Fruit fly (Drosophila melanogaster) whole organism, embryonic: Measurements from ENCODE around the gene CG2691.

Experiments
- Antp ChIP-seq: fragments of 200-800 bp; sonication (Bioruptor generic); optimal IDR thresholded peaks from 3 replicates; lab custom pipeline; 2016; ENCODE audit warnings: missing biosample characterization, missing genetic modification characterization
- Bgb ChIP-seq: fragments of 200-800 bp; sonication (Bioruptor generic); IDR thresholded peaks from 2 replicates; pipeline ENCODE4 v1.3.6; 2022; ENCODE audit warnings: missing biosample characterization, missing genetic modification characterization; ENCODE audit not compliant: partially characterized antibody
- CG10431 ChIP-seq: fragments of 200-800 bp; sonication (Bioruptor generic); optimal IDR thresholded peaks from 3 replicates; lab custom pipeline; 2018; ENCODE audit warnings: missing biosample characterization, mild to moderate bottlenecking, missing genetic modification characterization
- CG10462 ChIP-seq: fragments of 200-800 bp; sonication (Bioruptor generic); optimal IDR thresholded peaks from 2 replicates; lab custom pipeline; 2016; ENCODE audit warnings: missing biosample characterization, missing genetic modification characterization
- CG11695 ChIP-seq: fragments of 200-800 bp; sonication (Bioruptor generic); IDR thresholded peaks from 3 replicates; pipeline ENCODE4 v1.3.6; 2022; ENCODE audit warnings: missing biosample characterization, missing genetic modification characterization
- CG12744 ChIP-seq: fragments of 200-800 bp; sonication (Bioruptor generic); optimal IDR thresholded peaks from 2 replicates; lab custom pipeline; 2016; ENCODE audit warnings: missing biosample characterization, missing genetic modification characterization
- CG13894 ChIP-seq: fragments of 200-800 bp; sonication (Bioruptor generic); optimal IDR thresholded peaks from 3 replicates; lab custom pipeline; 2018; ENCODE audit warnings: missing biosample characterization, mild to moderate bottlenecking, missing genetic modification characterization, moderate library complexity
- CG14050 ChIP-seq: fragments of 200-800 bp; sonication (Bioruptor generic); IDR thresholded peaks from 3 replicates; pipeline ENCODE4 v1.3.6; 2022; ENCODE audit warnings: missing biosample characterization, missing genetic modification characterization
- CG15514 ChIP-seq: fragments of 200-800 bp; sonication (Bioruptor generic); optimal IDR thresholded peaks from 3 replicates; lab custom pipeline; 2017; ENCODE audit warnings: missing biosample characterization, missing genetic modification characterization, mild to moderate bottlenecking, moderate library complexity, missing genetic modification reagents
- CG1603 ChIP-seq: fragments of 200-800 bp; sonication (Bioruptor generic); optimal IDR thresholded peaks from 2 replicates; lab custom pipeline; 2019; ENCODE audit warnings: missing biosample characterization, mild to moderate bottlenecking, missing genetic modification characterization, moderate library complexity
- CG16863 ChIP-seq: fragments of 200-800 bp; sonication (Bioruptor generic); optimal IDR thresholded peaks from 3 replicates; lab custom pipeline; 2016; ENCODE audit warnings: missing biosample characterization, missing genetic modification characterization
- CG18476 ChIP-seq: fragments of 200-800 bp; sonication (Bioruptor generic); optimal IDR thresholded peaks from 2 replicates; lab custom pipeline; 2016; ENCODE audit warnings: missing biosample characterization, mild to moderate bottlenecking, missing genetic modification characterization
- CG2199 ChIP-seq: fragments of 200-800 bp; sonication (Bioruptor generic); IDR thresholded peaks from 3 replicates; pipeline ENCODE4 v1.3.6; 2022; ENCODE audit warnings: missing biosample characterization, missing genetic modification characterization
- CG2875 ChIP-seq: fragments of 200-800 bp; sonication (Bioruptor generic); optimal IDR thresholded peaks from 2 replicates; lab custom pipeline; 2017; ENCODE audit warnings: missing biosample characterization, mild to moderate bottlenecking, missing genetic modification characterization, missing genetic modification reagents
- CG2889 ChIP-seq: fragments of 200-800 bp; sonication (Bioruptor generic); IDR thresholded peaks from 3 replicates; pipeline ENCODE4 v1.3.6; 2022; ENCODE audit warnings: missing biosample characterization, missing genetic modification characterization
- CG31441 ChIP-seq: fragments of 200-800 bp; sonication (Bioruptor generic); IDR thresholded peaks from 2 replicates; pipeline ENCODE4 v1.3.6; 2022; ENCODE audit warnings: missing biosample characterization, missing genetic modification characterization
- CG33557 ChIP-seq: fragments of 200-800 bp; sonication (Bioruptor generic); optimal IDR thresholded peaks from 2 replicates; lab custom pipeline; 2019; ENCODE audit warnings: missing biosample characterization, mild to moderate bottlenecking, missing genetic modification characterization, moderate library complexity
- CG43689 ChIP-seq: fragments of 200-800 bp; sonication (Bioruptor generic); IDR thresholded peaks from 2 replicates; pipeline ENCODE4 v1.3.6; 2022; ENCODE audit warnings: missing biosample characterization, missing genetic modification characterization
- CG6854 ChIP-seq: fragments of 200-800 bp; sonication (Bioruptor generic); optimal IDR thresholded peaks from 3 replicates; lab custom pipeline; 2017; ENCODE audit warnings: missing biosample characterization, mild to moderate bottlenecking, missing genetic modification characterization
- CG8290 ChIP-seq, 3 experiments: fragments of 200-800 bp; sonication (Bioruptor generic); optimal IDR thresholded peaks; 2 replicates each; lab custom pipeline; 2016 to 2019; ENCODE audit warnings: missing biosample characterization in 3 of 3, missing genetic modification characterization in 3 of 3, mild to moderate bottlenecking in 2 of 3, moderate library complexity in 1 of 3
- CG8765 ChIP-seq: fragments of 200-800 bp; sonication (Bioruptor generic); IDR thresholded peaks from 2 replicates; pipeline ENCODE4 v1.3.6; 2022; ENCODE audit warnings: missing biosample characterization, missing genetic modification characterization
- CG8944 ChIP-seq: fragments of 200-800 bp; sonication (Bioruptor generic); optimal IDR thresholded peaks from 3 replicates; lab custom pipeline; 2016; ENCODE audit warnings: missing biosample characterization, missing genetic modification characterization
- Dbx ChIP-seq: fragments of 200-800 bp; sonication (Bioruptor generic); IDR thresholded peaks from 3 replicates; pipeline ENCODE4 v1.3.6; 2022; ENCODE audit warnings: missing biosample characterization, missing genetic modification characterization
- Gug ChIP-seq: fragments of 200-800 bp; sonication (Bioruptor generic); IDR thresholded peaks from 4 replicates; pipeline ENCODE4 v1.3.6; 2022; ENCODE audit warnings: missing biosample characterization, missing genetic modification characterization
- HHEX ChIP-seq: fragments of 200-800 bp; sonication (Bioruptor generic); optimal IDR thresholded peaks from 3 replicates; lab custom pipeline; 2017; ENCODE audit warnings: missing biosample characterization, mild to moderate bottlenecking, missing genetic modification characterization, missing genetic modification reagents
- Lhr ChIP-seq: fragments of 200-800 bp; sonication (Bioruptor generic); optimal IDR thresholded peaks from 3 replicates; lab custom pipeline; 2017; ENCODE audit warnings: mild to moderate bottlenecking, missing biosample characterization, missing genetic modification reagents, missing genetic modification characterization
- Mrtf ChIP-seq: fragments of 200-800 bp; sonication (Bioruptor generic); IDR thresholded peaks from 3 replicates; pipeline ENCODE4 v1.3.6; 2022; ENCODE audit warnings: missing biosample characterization, missing genetic modification characterization
- Ravus ChIP-seq: fragments of 200-800 bp; sonication (Bioruptor generic); IDR thresholded peaks from 2 replicates; pipeline ENCODE4 v1.3.6; 2022; ENCODE audit warnings: missing biosample characterization, missing genetic modification characterization
- Rfx ChIP-seq: fragments of 200-800 bp; sonication (Bioruptor generic); IDR thresholded peaks from 2 replicates; pipeline ENCODE4 v1.3.6; 2022; ENCODE audit warnings: missing biosample characterization, missing genetic modification characterization
- Side ChIP-seq: fragments of 200-800 bp; sonication (Bioruptor generic); optimal IDR thresholded peaks from 2 replicates; lab custom pipeline; 2016; ENCODE audit warnings: missing biosample characterization, missing genetic modification characterization
- Sox100B ChIP-seq: fragments of 200-800 bp; sonication (Bioruptor generic); optimal IDR thresholded peaks from 3 replicates; lab custom pipeline; 2018; ENCODE audit warnings: missing biosample characterization, mild to moderate bottlenecking, missing genetic modification characterization
- YL-1 ChIP-seq: fragments of 200-800 bp; sonication (Bioruptor generic); optimal IDR thresholded peaks from 3 replicates; lab custom pipeline; 2017; ENCODE audit warnings: missing biosample characterization, mild to moderate bottlenecking, missing genetic modification characterization
- ap ChIP-seq: fragments of 200-800 bp; sonication (Bioruptor generic); IDR thresholded peaks from 2 replicates; pipeline ENCODE4 v1.3.6; 2022; ENCODE audit warnings: missing biosample characterization, missing genetic modification characterization
- ato ChIP-seq: fragments of 200-800 bp; sonication (Bioruptor generic); IDR thresholded peaks from 2 replicates; pipeline ENCODE4 v1.3.6; 2022; ENCODE audit warnings: missing biosample characterization, missing genetic modification characterization; ENCODE audit not compliant: partially characterized antibody
- cg ChIP-seq: fragments of 200-800 bp; sonication (Bioruptor generic); optimal IDR thresholded peaks from 3 replicates; lab custom pipeline; 2019; ENCODE audit warnings: missing biosample characterization, mild to moderate bottlenecking, missing genetic modification characterization, moderate library complexity
- cwo ChIP-seq: fragments of 200-800 bp; sonication (Bioruptor generic); optimal IDR thresholded peaks from 3 replicates; lab custom pipeline; 2017; ENCODE audit warnings: missing biosample characterization, missing genetic modification characterization, mild to moderate bottlenecking, moderate library complexity, missing genetic modification reagents
- dmrt99B ChIP-seq: fragments of 200-800 bp; sonication (Bioruptor generic); optimal IDR thresholded peaks from 2 replicates; lab custom pipeline; 2018; ENCODE audit warnings: missing biosample characterization, mild to moderate bottlenecking, missing genetic modification characterization, moderate library complexity
- fd102C ChIP-seq: fragments of 200-800 bp; sonication (Bioruptor generic); optimal IDR thresholded peaks from 2 replicates; lab custom pipeline; 2018; ENCODE audit warnings: missing biosample characterization, mild to moderate bottlenecking, missing genetic modification characterization, moderate library complexity
- fu2 ChIP-seq: fragments of 200-800 bp; sonication (Bioruptor generic); optimal IDR thresholded peaks from 2 replicates; lab custom pipeline; 2016; ENCODE audit warnings: missing biosample characterization, missing genetic modification characterization
- gro ChIP-seq: fragments of 200-800 bp; sonication (Bioruptor generic); optimal IDR thresholded peaks from 2 replicates; lab custom pipeline; 2016; ENCODE audit warnings: missing biosample characterization, missing genetic modification characterization
- hkb ChIP-seq, 2 experiments: fragments of 200-800 bp in 1 of 2; fragments of >200 bp in 1 of 2; sonication (Bioruptor generic) in 1 of 2; IDR thresholded peaks in 1 of 2; optimal IDR thresholded peaks in 1 of 2; 2 replicates each; pipeline versions ENCODE4 v1.3.6 to Lab custom; 2017 to 2022; ENCODE audit warnings: missing biosample characterization in 1 of 2, missing genetic modification characterization in 1 of 2
- ind ChIP-seq: fragments of 200-800 bp; sonication (Bioruptor generic); optimal IDR thresholded peaks from 3 replicates; lab custom pipeline; 2016; ENCODE audit warnings: missing biosample characterization, missing genetic modification characterization
- inv ChIP-seq: fragments of 200-800 bp; sonication (Bioruptor generic); IDR thresholded peaks from 2 replicates; pipeline ENCODE4 v1.3.6; 2022; ENCODE audit warnings: missing biosample characterization, missing genetic modification characterization; ENCODE audit not compliant: partially characterized antibody
- oc ChIP-seq: fragments of 200-800 bp; sonication (Bioruptor generic); optimal IDR thresholded peaks from 2 replicates; lab custom pipeline; 2018; ENCODE audit warnings: missing biosample characterization, mild to moderate bottlenecking, missing genetic modification characterization, moderate library complexity
- rib ChIP-seq: fragments of 200-800 bp; sonication (Bioruptor generic); IDR thresholded peaks from 2 replicates; pipeline ENCODE4 v1.3.6; 2022; ENCODE audit warnings: missing biosample characterization, missing genetic modification characterization
- seq ChIP-seq: fragments of 200-800 bp; sonication (Bioruptor generic); IDR thresholded peaks from 2 replicates; pipeline ENCODE4 v1.3.6; 2022; ENCODE audit warnings: missing biosample characterization, missing genetic modification characterization
- tll ChIP-seq, 2 experiments: fragments of 200-800 bp in 1 of 2; fragments of >200 bp in 1 of 2; sonication (Bioruptor generic) in 1 of 2; optimal IDR thresholded peaks; 2 replicates each; lab custom pipeline; 2017 to 2019; ENCODE audit warnings: missing biosample characterization in 2 of 2, missing genetic modification characterization in 2 of 2, mild to moderate bottlenecking in 1 of 2, moderate library complexity in 1 of 2
- toy ChIP-seq: fragments of 200-800 bp; sonication (Bioruptor generic); IDR thresholded peaks from 2 replicates; pipeline ENCODE4 v1.3.6; 2022; ENCODE audit warnings: missing biosample characterization, missing genetic modification characterization
- twi ChIP-seq: fragments of 200-800 bp; optimal IDR thresholded peaks from 2 replicates; lab custom pipeline; 2019; ENCODE audit warnings: missing biosample characterization, mild to moderate bottlenecking, missing genetic modification characterization, moderate library complexity

CG2691 gene

dm6 chrX:13643961-13644360 is 19.8 kb upstream of the CG2691 start (continued):
- no peak for TF ChIP-seq cg (GFP tag; lab: Kevin White, UChicago)
- TF ChIP-seq CG11695 (GFP tag; lab: Robert Waterston, UW): peak; percentile 66; the same call in 2 of the 3 replicates
- no peak for TF ChIP-seq oc (tag; lab: Kevin White, UChicago)
- no peak for TF ChIP-seq fd102C (GFP tag; lab: Kevin White, UChicago)
- peak; percentile 44 for TF ChIP-seq CG18476
- TF ChIP-seq rib (GFP tag; lab: Robert Waterston, UW): no peak
- TF ChIP-seq CG8765: no peak
- TF ChIP-seq CG10462 (GFP tag; lab: Kevin White, UChicago): no peak
- peak; percentile 28 for TF ChIP-seq CG15514 (GFP tag; lab: Kevin White, UChicago)
- TF ChIP-seq ato (GFP tag; lab: Robert Waterston, UW): no peak
- TF ChIP-seq Ravus (GFP tag; lab: Robert Waterston, UW): peak; percentile 41
- no peak for TF ChIP-seq inv
- TF ChIP-seq YL-1 (GFP tag; lab: Kevin White, UChicago): no peak
- no peak for TF ChIP-seq CG8944 (GFP tag; lab: Kevin White, UChicago)
- no peak; the same call in 1 of the 2 replicates for TF ChIP-seq Bgb (GFP tag; lab: Robert Waterston, UW)
- TF ChIP-seq fu2: no peak
- peak; percentile 57 for TF ChIP-seq CG31441 (GFP tag; lab: Robert Waterston, UW)
- TF ChIP-seq CG2199 (GFP tag; lab: Robert Waterston, UW): 0 out of 3 replicates have a peak, but pooled peaks have one; percentile 40
- no peak; the same call in 2 of the 3 replicates for TF ChIP-seq CG14050 (GFP tag; lab: Robert Waterston, UW)
- TF ChIP-seq Gug (GFP tag; lab: Robert Waterston, UW): 0 out of 4 replicates have a peak, but pooled peaks have one; percentile 10
- TF ChIP-seq CG2889 (GFP tag; lab: Robert Waterston, UW): no peak
- TF ChIP-seq CG16863 (GFP tag; lab: Kevin White, UChicago): peak; percentile 43
- no peak for TF ChIP-seq CG13894
- TF ChIP-seq Sox100B (GFP tag; lab: Kevin White, UChicago): peak; percentile 32
- TF ChIP-seq hkb (optimal IDR thresholded peaks at IDR 0.05; lab: Kevin White, UChicago): no peak
- TF ChIP-seq hkb (GFP tag; IDR thresholded peaks at IDR 0.05; lab: Robert Waterston, UW): peak; percentile 66
- TF ChIP-seq gro (GFP tag; lab: Kevin White, UChicago): no peak
- no peak for TF ChIP-seq CG6854 (GFP tag; lab: Kevin White, UChicago)
- no peak for TF ChIP-seq tll (GFP tag; optimal IDR thresholded peaks at IDR 0.05; lab: Kevin White, UChicago)
- TF ChIP-seq CG2875: peak; percentile 47
- TF ChIP-seq ind: peak; percentile 63
- no peak for TF ChIP-seq toy (GFP tag; lab: Robert Waterston, UW)
- peak; percentile 40; the same call in 1 of the 3 replicates for TF ChIP-seq Dbx (GFP tag; lab: Robert Waterston, UW)
- TF ChIP-seq Antp (GFP tag; lab: Kevin White, UChicago): peak; percentile 34
- peak; percentile 67 for TF ChIP-seq dmrt99B
- peak; percentile 42 for TF ChIP-seq cwo (GFP tag; lab: Kevin White, UChicago)
- 0 out of 2 replicates have a peak, but pooled peaks have one; percentile 13 for TF ChIP-seq CG43689 (GFP tag; lab: Robert Waterston, UW)
- peak; percentile 53 for TF ChIP-seq HHEX (GFP tag; lab: Kevin White, UChicago)
- no peak for TF ChIP-seq CG33557 (GFP tag; lab: Kevin White, UChicago)
- no peak for TF ChIP-seq CG8290 (GFP tag; optimal IDR thresholded peaks at IDR 0.05; lab: Kevin White, UChicago)
- peak in 1 of 2 experiments; percentile 37 for TF ChIP-seq CG8290 (tag; optimal IDR thresholded peaks at IDR 0.05; lab: Kevin White, UChicago)
- TF ChIP-seq CG12744: no peak
- no peak for TF ChIP-seq CG10431 (GFP tag; lab: Kevin White, UChicago)
- TF ChIP-seq Lhr (GFP tag; lab: Kevin White, UChicago): no peak
- TF ChIP-seq CG1603 (tag; lab: Kevin White, UChicago): peak; percentile 68
- TF ChIP-seq ap (GFP tag; lab: Robert Waterston, UW): peak; percentile 61
- no peak for TF ChIP-seq seq (GFP tag; lab: Robert Waterston, UW)
- TF ChIP-seq twi (tag; lab: Kevin White, UChicago): no peak
- no peak for TF ChIP-seq Mrtf (GFP tag; lab: Robert Waterston, UW)
- TF ChIP-seq Side (GFP tag; lab: Kevin White, UChicago): peak; percentile 57
- peak; percentile 80 for TF ChIP-seq Rfx (GFP tag; lab: Robert Waterston, UW)
